Fruit fly (Drosophila melanogaster): Measurements from ENCODE around the gene how.

DNA sequence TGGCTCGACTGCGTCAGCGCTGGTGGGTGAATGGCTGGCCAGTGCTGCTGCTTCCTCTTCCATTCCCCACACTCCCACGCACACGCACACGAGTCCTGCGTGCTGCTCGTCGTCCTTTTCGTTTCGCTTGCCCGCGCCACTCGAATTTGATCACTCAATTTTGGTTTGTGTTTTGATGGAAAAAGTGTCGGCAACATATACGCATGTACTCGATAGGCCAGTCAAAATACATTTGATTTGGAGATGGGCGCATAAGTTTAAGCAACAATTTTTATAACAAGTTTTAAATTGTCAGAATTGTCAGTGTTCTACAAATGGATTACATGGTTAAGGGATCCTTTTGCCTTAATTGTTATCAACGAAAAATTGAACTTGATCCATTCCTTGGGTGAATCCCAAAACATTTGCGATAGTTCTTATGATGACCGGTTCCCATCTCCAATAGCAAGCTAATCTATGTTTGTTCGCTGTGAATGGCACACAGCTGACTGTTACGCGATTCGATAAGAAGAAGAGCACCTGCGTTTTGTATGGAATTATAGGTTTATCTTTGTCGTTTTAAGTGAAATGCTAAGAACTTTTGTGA, 18.9 kb upstream of the how start, which contains the start of the genes Mitofilin and mRpL35:
- TF ChIP-seq h (optimal IDR thresholded peaks at IDR 0.05) (no peak), Myc (optimal IDR thresholded peaks at IDR 0.05) (no peak), insv (optimal IDR thresholded peaks at IDR 0.05) (no peak), ttk (optimal IDR thresholded peaks at IDR 0.05) (no peak), Sin3A (optimal IDR thresholded peaks at IDR 0.05) (no peak), psq (optimal IDR thresholded peaks at IDR 0.05) (no peak)

Measured in Kc167 (cell line).